Fruit fly (Drosophila melanogaster): ENCODE measurements around the gene CG34161.

Gene CG34161

dm6 chr2L:10614660-10615479 is 33.4 kb upstream of the CG34161 start (continued):
- TF ChIP-seq wek (GFP tag; optimal IDR thresholded peaks at IDR 0.05) = peak; percentile 26
- no peak for TF ChIP-seq nom (GFP tag; optimal IDR thresholded peaks at IDR 0.05)
- TF ChIP-seq pros (GFP tag; optimal IDR thresholded peaks at IDR 0.05) = no peak
- no peak for TF ChIP-seq esg (GFP tag; conservative IDR thresholded peaks at IDR 0.05)
- TF ChIP-seq oc (tag; optimal IDR thresholded peaks at IDR 0.05) = no peak
- TF ChIP-seq YL-1 (GFP tag; optimal IDR thresholded peaks at IDR 0.05) = no peak
- TF ChIP-seq CG2129 (GFP tag; IDR thresholded peaks at IDR 0.05; ENCODE audit: partially characterized antibody) = no peak
- TF ChIP-seq lilli (GFP tag; optimal IDR thresholded peaks at IDR 0.05) = no peak
- no peak for TF ChIP-seq CG17186 (GFP tag; optimal IDR thresholded peaks at IDR 0.05)
- no peak for TF ChIP-seq Hey (tag; optimal IDR thresholded peaks at IDR 0.05)
- no peak for TF ChIP-seq seq (GFP tag; IDR thresholded peaks at IDR 0.05)
- no peak for TF ChIP-seq hkb (optimal IDR thresholded peaks at IDR 0.05)
- TF ChIP-seq hkb (GFP tag; IDR thresholded peaks at IDR 0.05) = 0 out of 2 replicates have a peak, but pooled peaks have one; percentile 33
- TF ChIP-seq CG1233 (GFP tag; optimal IDR thresholded peaks at IDR 0.05) = no peak

- TF ChIP-seq CG4360 (GFP tag; IDR thresholded peaks at IDR 0.05) (peak; percentile 74), CG5180 (GFP tag; optimal IDR thresholded peaks at IDR 0.05) (peak; percentile 49), Med (GFP tag) (peak; percentile 15), ash1 (GFP tag; optimal IDR thresholded peaks at IDR 0.05) (no peak), sob (GFP tag; IDR thresholded peaks at IDR 0.05) (no peak), Poxn (GFP tag; IDR thresholded peaks at IDR 0.05) (no peak), CG10431 (GFP tag; optimal IDR thresholded peaks at IDR 0.05) (no peak), CG13894 (tag; optimal IDR thresholded peaks at IDR 0.05) (peak; percentile 37), CG2199 (GFP tag; IDR thresholded peaks at IDR 0.05) (0 out of 3 replicates have a peak, but pooled peaks have one; percentile 23), exex (tag; optimal IDR thresholded peaks at IDR 0.05) (no peak)
Measured at dm6 chr2L:10613104-10613503, 31.6 kb upstream of the CG34161 start.

- TF ChIP-seq kni (GFP tag; optimal IDR thresholded peaks at IDR 0.05) (peak; percentile 71), CG6854 (GFP tag; optimal IDR thresholded peaks at IDR 0.05) (no peak), CG2199 (GFP tag; IDR thresholded peaks at IDR 0.05) (peak; percentile 61; the same call in 1 of the 3 replicates), zen (tag; optimal IDR thresholded peaks at IDR 0.05) (peak; percentile 69), CG9797 (GFP tag; optimal IDR thresholded peaks at IDR 0.05) (no peak), gem (tag; optimal IDR thresholded peaks at IDR 0.05) (no peak), CG6791 (GFP tag; IDR thresholded peaks at IDR 0.05; ENCODE audit: partially characterized antibody) (0 out of 3 replicates have a peak, but pooled peaks have one; percentile 27), ftz-f1 (GFP tag; optimal IDR thresholded peaks at IDR 0.05) (no peak), sens (GFP tag) (peak; percentile 55), Kr (GFP tag; optimal IDR thresholded peaks at IDR 0.05) (peak; percentile 63), CG6765 (GFP tag; optimal IDR thresholded peaks at IDR 0.05) (no peak), D19A (tag; optimal IDR thresholded peaks at IDR 0.05) (peak; percentile 4), pros (GFP tag; optimal IDR thresholded peaks at IDR 0.05) (peak; percentile 98), CG13894 (tag; optimal IDR thresholded peaks at IDR 0.05) (peak; percentile 7), sd (tag; optimal IDR thresholded peaks at IDR 0.05) (peak; percentile 22), hth (optimal IDR thresholded peaks at IDR 0.05) (peak; percentile 16), CG18476 (GFP tag; optimal IDR thresholded peaks at IDR 0.05) (peak; percentile 7), ewg (GFP tag; optimal IDR thresholded peaks at IDR 0.05) (no peak), HLHmδ (GFP tag; optimal IDR thresholded peaks at IDR 0.05) (peak; percentile 41), GATAe (GFP tag; conservative IDR thresholded peaks at IDR 0.05) (no peak), twi (tag; optimal IDR thresholded peaks at IDR 0.05) (peak; percentile 84)
Measured at dm6 chr2L:10608662-10609262, 27.3 kb upstream of the CG34161 start.

Data from whole organism, embryonic.